Fruit fly (Drosophila melanogaster) whole organism, embryonic: ENCODE measurements around the gene CG18622.

Experiments used
- Atf3 ChIP-seq: fragments of 200-800 bp; sonication (Bioruptor generic); optimal IDR thresholded peaks from 3 replicates; lab custom pipeline; 2016; ENCODE audit warnings: missing biosample characterization, missing genetic modification characterization
- Awh ChIP-seq: fragments of 200-800 bp; sonication (Bioruptor generic); IDR thresholded peaks from 2 replicates; pipeline ENCODE4, ENCODE4 v1.3.6; 2022; ENCODE audit warnings: missing biosample characterization, missing genetic modification characterization
- CG10959 ChIP-seq: fragments of 200-800 bp; sonication (Bioruptor generic); IDR thresholded peaks from 2 replicates; pipeline ENCODE4 v1.3.6; 2022; ENCODE audit warnings: missing biosample characterization, missing genetic modification characterization
- CG14441 ChIP-seq: fragments of 200-800 bp; sonication (Bioruptor generic); IDR thresholded peaks from 2 replicates; pipeline ENCODE4 v1.3.6; 2022; ENCODE audit warnings: missing biosample characterization, missing genetic modification characterization
- CG14710 ChIP-seq: fragments of 200-800 bp; sonication (Bioruptor generic); optimal IDR thresholded peaks from 3 replicates; lab custom pipeline; 2019; ENCODE audit warnings: missing biosample characterization, mild to moderate bottlenecking, missing genetic modification characterization, moderate library complexity
- CG15073 ChIP-seq: fragments of 200-800 bp; sonication (Bioruptor generic); optimal IDR thresholded peaks from 2 replicates; lab custom pipeline; 2016; ENCODE audit warnings: missing biosample characterization, missing genetic modification characterization
- CG15479 ChIP-seq: fragments of 200-800 bp; sonication (Bioruptor generic); optimal IDR thresholded peaks from 3 replicates; lab custom pipeline; 2019; ENCODE audit warnings: missing biosample characterization, mild to moderate bottlenecking, missing genetic modification characterization, moderate library complexity
- CG17568 ChIP-seq: fragments of 200-800 bp; sonication (Bioruptor generic); optimal IDR thresholded peaks from 2 replicates; lab custom pipeline; 2018; ENCODE audit warnings: missing biosample characterization, mild to moderate bottlenecking, missing genetic modification characterization, moderate library complexity
- CG2199 ChIP-seq: fragments of 200-800 bp; sonication (Bioruptor generic); IDR thresholded peaks from 3 replicates; pipeline ENCODE4 v1.3.6; 2022; ENCODE audit warnings: missing biosample characterization, missing genetic modification characterization
- CG33213 ChIP-seq: fragments of 200-800 bp; sonication (Bioruptor generic); optimal IDR thresholded peaks from 3 replicates; lab custom pipeline; 2016; ENCODE audit warnings: missing biosample characterization, missing genetic modification characterization
- CG33557 ChIP-seq: fragments of 200-800 bp; sonication (Bioruptor generic); optimal IDR thresholded peaks from 2 replicates; lab custom pipeline; 2019; ENCODE audit warnings: missing biosample characterization, mild to moderate bottlenecking, missing genetic modification characterization, moderate library complexity
- CG4404 ChIP-seq: fragments of 200-800 bp; sonication (Bioruptor generic); IDR thresholded peaks from 2 replicates; pipeline ENCODE4 v1.3.6; 2022; ENCODE audit warnings: missing biosample characterization, missing genetic modification characterization
- CG7271 ChIP-seq: fragments of 200-800 bp; sonication (Bioruptor generic); optimal IDR thresholded peaks from 2 replicates; lab custom pipeline; 2018; ENCODE audit warnings: missing biosample characterization, mild to moderate bottlenecking, missing genetic modification characterization, moderate library complexity
- CG8765 ChIP-seq: fragments of 200-800 bp; sonication (Bioruptor generic); IDR thresholded peaks from 2 replicates; pipeline ENCODE4 v1.3.6; 2022; ENCODE audit warnings: missing biosample characterization, missing genetic modification characterization
- CG8944 ChIP-seq: fragments of 200-800 bp; sonication (Bioruptor generic); optimal IDR thresholded peaks from 3 replicates; lab custom pipeline; 2016; ENCODE audit warnings: missing biosample characterization, missing genetic modification characterization
- CG9609 ChIP-seq: fragments of 200-800 bp; sonication (Bioruptor generic); optimal IDR thresholded peaks from 3 replicates; lab custom pipeline; 2016; ENCODE audit warnings: missing biosample characterization, missing genetic modification characterization
- CrebB ChIP-seq: fragments of 200-800 bp; sonication (Bioruptor generic); optimal IDR thresholded peaks from 3 replicates; lab custom pipeline; 2018; ENCODE audit warnings: missing biosample characterization, mild to moderate bottlenecking, missing genetic modification characterization
- D19B ChIP-seq: fragments of 200-800 bp; sonication (Bioruptor generic); optimal IDR thresholded peaks from 2 replicates; lab custom pipeline; 2017; ENCODE audit warnings: missing biosample characterization, mild to moderate bottlenecking, missing genetic modification characterization
- Deaf1 ChIP-seq: fragments of 200-800 bp; optimal IDR thresholded peaks from 3 replicates; lab custom pipeline; 2019; ENCODE audit warnings: missing biosample characterization, mild to moderate bottlenecking, missing genetic modification characterization, moderate library complexity
- Dref ChIP-seq: fragments of 200-800 bp; sonication (Bioruptor generic); IDR thresholded peaks from 2 replicates; pipeline ENCODE4 v1.3.6; 2022; ENCODE audit warnings: missing biosample characterization, missing genetic modification characterization
- Drgx ChIP-seq: fragments of 200-800 bp; sonication (Bioruptor generic); IDR thresholded peaks from 2 replicates; pipeline ENCODE4 v1.3.6; 2022; ENCODE audit warnings: missing biosample characterization, missing genetic modification characterization
- GATAe ChIP-seq: fragments of 200-800 bp; sonication (Bioruptor generic); conservative IDR thresholded peaks from 2 replicates; pipeline ENCODE4 v1.3.6; 2022; ENCODE audit warnings: missing biosample characterization, missing genetic modification characterization
- HLH3B ChIP-seq: fragments of 200-800 bp; sonication (Bioruptor generic); IDR thresholded peaks from 2 replicates; pipeline ENCODE4 v1.3.6; 2022; ENCODE audit warnings: missing biosample characterization, missing genetic modification characterization
- Hey ChIP-seq: fragments of 200-800 bp; sonication (Bioruptor generic); optimal IDR thresholded peaks from 3 replicates; lab custom pipeline; 2018; ENCODE audit warnings: missing biosample characterization, mild to moderate bottlenecking, missing genetic modification characterization
- HmgZ ChIP-seq: fragments of 200-800 bp; sonication (Bioruptor generic); optimal IDR thresholded peaks from 2 replicates; lab custom pipeline; 2018; ENCODE audit warnings: missing biosample characterization, mild to moderate bottlenecking, missing genetic modification characterization
- Hr39 ChIP-seq: fragments of >200 bp; optimal IDR thresholded peaks from 2 replicates; lab custom pipeline; 2017
- Lim3 ChIP-seq: fragments of 200-800 bp; sonication (Bioruptor generic); IDR thresholded peaks from 2 replicates; pipeline ENCODE4 v1.3.6; 2022; ENCODE audit warnings: missing biosample characterization, missing genetic modification characterization
- NC2α ChIP-seq: fragments of 200-800 bp; sonication (Bioruptor generic); optimal IDR thresholded peaks from 2 replicates; lab custom pipeline; 2016; ENCODE audit warnings: missing biosample characterization, missing genetic modification characterization
- NK7.1 ChIP-seq: fragments of 200-800 bp; sonication (Bioruptor generic); optimal IDR thresholded peaks from 3 replicates; lab custom pipeline; 2016; ENCODE audit warnings: missing biosample characterization, missing genetic modification characterization
- Nf-YC ChIP-seq: fragments of 200-800 bp; optimal IDR thresholded peaks from 3 replicates; lab custom pipeline; 2019; ENCODE audit warnings: missing biosample characterization, mild to moderate bottlenecking, missing genetic modification characterization, moderate library complexity
- Oli ChIP-seq: fragments of 200-800 bp; sonication (Bioruptor generic); optimal IDR thresholded peaks from 2 replicates; lab custom pipeline; 2018; ENCODE audit warnings: missing biosample characterization, mild to moderate bottlenecking, missing genetic modification characterization, moderate library complexity
- Spps ChIP-seq: fragments of 200-800 bp; sonication (Bioruptor generic); optimal IDR thresholded peaks from 2 replicates; lab custom pipeline; 2018; ENCODE audit warnings: missing biosample characterization, mild to moderate bottlenecking, missing genetic modification characterization
- TFAM ChIP-seq: fragments of 200-800 bp; sonication (Bioruptor generic); optimal IDR thresholded peaks from 2 replicates; lab custom pipeline; 2017; ENCODE audit warnings: missing biosample characterization, missing genetic modification characterization, inconsistent platforms
- ara ChIP-seq: fragments of 200-800 bp; sonication (Bioruptor generic); IDR thresholded peaks from 2 replicates; pipeline ENCODE4 v1.3.6; 2022; ENCODE audit warnings: missing biosample characterization, missing genetic modification characterization
- chif ChIP-seq, 2 experiments: fragments of 200-800 bp; sonication (Bioruptor generic); optimal IDR thresholded peaks; 3 replicates each; lab custom pipeline; 2016; ENCODE audit warnings: missing biosample characterization in 2 of 2, missing genetic modification characterization in 2 of 2
- croc ChIP-seq: fragments of 200-800 bp; sonication (Bioruptor generic); conservative IDR thresholded peaks from 3 replicates; pipeline ENCODE4 v1.3.6; 2022; ENCODE audit warnings: missing biosample characterization, missing genetic modification characterization
- crol ChIP-seq: fragments of 200-800 bp; sonication (Bioruptor generic); IDR thresholded peaks from 2 replicates; pipeline ENCODE4 v1.3.6; 2022; ENCODE audit warnings: missing biosample characterization, missing genetic modification characterization
- da ChIP-seq: fragments of 200-800 bp; sonication (Bioruptor generic); optimal IDR thresholded peaks from 2 replicates; lab custom pipeline; 2016; ENCODE audit warnings: missing biosample characterization, missing genetic modification characterization
- dmrt11E ChIP-seq: fragments of 200-800 bp; sonication (Bioruptor generic); optimal IDR thresholded peaks from 3 replicates; lab custom pipeline; 2018; ENCODE audit warnings: missing biosample characterization, mild to moderate bottlenecking, missing genetic modification characterization, moderate library complexity
- ftz-f1 ChIP-seq: fragments of 200-800 bp; sonication (Bioruptor generic); optimal IDR thresholded peaks from 2 replicates; lab custom pipeline; 2016; ENCODE audit warnings: missing biosample characterization, missing genetic modification characterization
- gcm2 ChIP-seq: fragments of 200-800 bp; sonication (Bioruptor generic); optimal IDR thresholded peaks from 2 replicates; lab custom pipeline; 2016; ENCODE audit warnings: missing biosample characterization, missing genetic modification characterization
- grau ChIP-seq: fragments of 200-800 bp; optimal IDR thresholded peaks from 3 replicates; lab custom pipeline; 2019; ENCODE audit warnings: missing biosample characterization, mild to moderate bottlenecking, missing genetic modification characterization, moderate library complexity
- insv ChIP-seq, 2 experiments: fragments of 200-800 bp; sonication (Bioruptor generic); optimal IDR thresholded peaks; 3 replicates each; lab custom pipeline; 2016 to 2018; ENCODE audit warnings: missing biosample characterization in 2 of 2, missing genetic modification characterization in 2 of 2
- knrl ChIP-seq: fragments of 200-800 bp; sonication (Bioruptor generic); IDR thresholded peaks from 3 replicates; pipeline ENCODE4 v1.3.6; 2022; ENCODE audit warnings: missing biosample characterization, missing genetic modification characterization; ENCODE audit not compliant: partially characterized antibody
- lbe ChIP-seq: fragments of 200-800 bp; sonication (Bioruptor generic); optimal IDR thresholded peaks from 2 replicates; lab custom pipeline; 2016; ENCODE audit warnings: missing biosample characterization, mild to moderate bottlenecking, missing genetic modification characterization
- pan ChIP-seq, 4 experiments: fragments of >200 bp in 3 of 4; fragments of 200-800 bp in 1 of 4; sonication (Bioruptor generic) in 1 of 4; optimal IDR thresholded peaks in 3 of 4; IDR thresholded peaks in 1 of 4; 2 replicates each; pipeline versions ENCODE4 v1.3.6 to Lab custom; 2017 to 2022; ENCODE audit warnings: missing biosample characterization in 2 of 4, missing genetic modification characterization in 2 of 4, mixed read lengths in 1 of 4
- psq ChIP-seq: fragments of 200-800 bp; sonication (Bioruptor generic); optimal IDR thresholded peaks from 2 replicates; lab custom pipeline; 2017; ENCODE audit warnings: missing biosample characterization, missing genetic modification characterization
- sisA ChIP-seq: fragments of 200-800 bp; sonication (Bioruptor generic); IDR thresholded peaks from 2 replicates; pipeline ENCODE4 v1.3.6; 2022; ENCODE audit warnings: missing biosample characterization, missing genetic modification characterization
- sob ChIP-seq: fragments of 200-800 bp; sonication (Bioruptor generic); IDR thresholded peaks from 2 replicates; pipeline ENCODE4 v1.3.6; 2022; ENCODE audit warnings: missing biosample characterization, missing genetic modification characterization
- usp ChIP-seq: fragments of >200 bp; optimal IDR thresholded peaks from 2 replicates; lab custom pipeline; 2017; ENCODE audit warnings: missing biosample characterization, missing genetic modification characterization
- wor ChIP-seq: fragments of 200-800 bp; sonication (Bioruptor generic); IDR thresholded peaks from 2 replicates; pipeline ENCODE4 v1.3.6; 2022; ENCODE audit warnings: missing biosample characterization, missing genetic modification characterization

CG18622 gene

DNA sequence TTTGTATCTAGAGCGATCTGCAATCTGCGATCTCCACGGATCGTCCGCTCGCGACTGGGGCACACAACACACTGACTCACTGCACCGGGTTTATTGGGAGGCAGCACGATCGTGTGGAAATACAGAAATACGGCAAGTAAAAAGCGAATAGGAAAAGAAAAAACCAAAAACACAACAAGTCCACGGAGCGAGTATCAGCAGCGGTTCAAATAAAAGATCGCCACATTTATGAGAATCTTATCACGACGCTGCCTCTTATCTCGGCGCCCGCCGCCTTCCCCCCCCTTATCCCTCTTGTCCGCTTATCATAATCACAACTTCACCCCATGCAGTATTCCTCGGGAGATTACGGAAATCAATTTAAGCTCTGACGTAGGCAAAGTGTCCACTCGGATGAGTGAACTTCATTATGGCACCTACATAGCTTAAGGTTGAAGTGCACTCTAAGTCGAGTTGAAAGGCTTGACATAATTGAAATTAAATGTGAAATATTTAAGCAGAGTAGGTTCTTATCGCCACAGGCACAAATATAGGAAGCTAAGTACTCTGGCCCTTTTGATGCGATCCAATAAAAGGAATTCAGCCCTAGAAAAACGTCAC is 5.3 kb downstream of the CG18622 start, which contains the start of gene AhcyL2 (continued):
- no peak for TF ChIP-seq dmrt11E (tag; lab: Kevin White, UChicago)
- TF ChIP-seq TFAM (GFP tag; lab: Kevin White, UChicago) = no peak
- no peak for TF ChIP-seq sob (GFP tag; lab: Robert Waterston, UW)
- TF ChIP-seq CG7271 (tag; lab: Kevin White, UChicago) = no peak
- no peak for TF ChIP-seq psq
- TF ChIP-seq Drgx (GFP tag; lab: Robert Waterston, UW) = 0 out of 2 replicates have a peak, but pooled peaks have one; percentile 10
- 0 out of 3 replicates have a peak, but pooled peaks have one; percentile 47 for TF ChIP-seq CG2199 (GFP tag; lab: Robert Waterston, UW)
- peak; percentile 100 for TF ChIP-seq GATAe (GFP tag; lab: Robert Waterston, UW)
- TF ChIP-seq D19B (GFP tag; lab: Kevin White, UChicago) = no peak
- no peak for TF ChIP-seq CG8944 (GFP tag; lab: Kevin White, UChicago)
- TF ChIP-seq Hr39 (lab: Kevin White, UChicago) = no peak
- no peak for TF ChIP-seq CG9609
- TF ChIP-seq Deaf1 (tag; lab: Kevin White, UChicago) = peak; percentile 7
- no peak for TF ChIP-seq ara (GFP tag; lab: Robert Waterston, UW)
- TF ChIP-seq sisA = no peak
- no peak for TF ChIP-seq CG14710
- TF ChIP-seq Oli = no peak
- TF ChIP-seq wor = no peak
- TF ChIP-seq Spps (tag; lab: Kevin White, UChicago) = no peak
- no peak for TF ChIP-seq insv (GFP tag; optimal IDR thresholded peaks at IDR 0.05; lab: Kevin White, UChicago)
- no peak for TF ChIP-seq CG4404 (GFP tag; lab: Robert Waterston, UW)
- TF ChIP-seq HmgZ (tag; lab: Kevin White, UChicago) = peak; percentile 39
- TF ChIP-seq Awh (GFP tag; lab: Robert Waterston, UW) = no peak
- no peak for TF ChIP-seq da (GFP tag; lab: Kevin White, UChicago)
- TF ChIP-seq CG14441 (GFP tag; lab: Robert Waterston, UW) = 0 out of 2 replicates have a peak, but pooled peaks have one; percentile 38
- no peak for TF ChIP-seq HLH3B
- no peak for TF ChIP-seq croc (GFP tag; lab: Robert Waterston, UW)
- no peak for TF ChIP-seq chif (GFP tag; optimal IDR thresholded peaks at IDR 0.05; lab: Kevin White, UChicago)
- no peak for TF ChIP-seq CG8765 (GFP tag; lab: Robert Waterston, UW)
- no peak for TF ChIP-seq ftz-f1 (GFP tag; lab: Kevin White, UChicago)
- TF ChIP-seq Hey (tag; lab: Kevin White, UChicago) = peak; percentile 93
- TF ChIP-seq usp (GFP tag; lab: Kevin White, UChicago) = no peak
- TF ChIP-seq CG15479 (GFP tag; lab: Kevin White, UChicago) = no peak
- no peak for TF ChIP-seq NK7.1 (GFP tag; lab: Kevin White, UChicago)
- peak; percentile 16 for TF ChIP-seq CG17568
- no peak for TF ChIP-seq CG33557 (GFP tag; lab: Kevin White, UChicago)
- no peak for TF ChIP-seq CrebB (tag; lab: Kevin White, UChicago)
- no peak for TF ChIP-seq gcm2
- TF ChIP-seq CG15073 (GFP tag; lab: Kevin White, UChicago) = no peak
- peak; percentile 93 for TF ChIP-seq crol (GFP tag; lab: Robert Waterston, UW)
- no peak for TF ChIP-seq CG33213 (GFP tag; lab: Kevin White, UChicago)
- no peak for TF ChIP-seq Nf-YC (tag; lab: Kevin White, UChicago)
- TF ChIP-seq lbe (GFP tag; lab: Kevin White, UChicago) = peak; percentile 3
- TF ChIP-seq CG10959 (GFP tag; lab: Robert Waterston, UW) = no peak
- peak; percentile 59 for TF ChIP-seq grau (tag; lab: Kevin White, UChicago)
- TF ChIP-seq knrl = no peak
- TF ChIP-seq Dref (GFP tag; lab: Robert Waterston, UW) = no peak
- TF ChIP-seq Atf3 (GFP tag; lab: Kevin White, UChicago) = no peak
- no peak for TF ChIP-seq NC2α (GFP tag; lab: Kevin White, UChicago)
- TF ChIP-seq pan (optimal IDR thresholded peaks at IDR 0.05; lab: Kevin White, UChicago) = no peak
- no peak for TF ChIP-seq pan (GFP tag; optimal IDR thresholded peaks at IDR 0.05 in 1 of 2, IDR thresholded peaks at IDR 0.05 in 1 of 2)
- TF ChIP-seq Lim3 = peak; percentile 38; the same call in 1 of the 2 replicates
